Worm (Caenorhabditis elegans) whole organism, L3 larva: ENCODE results near the gene Y110A2AL.9.
A peak's percentile ranks its signal among the peaks of the same experiment; 100 is the strongest.

ENCODE experiments used
- R02D3.7 ChIP-seq: fragments of 150-350 bp; optimal IDR thresholded peaks from 2 replicates; lab custom pipeline; 2014; ENCODE audit warnings: missing biosample characterization, missing genetic modification characterization
- ZK546.5 ChIP-seq: sonication (generic microtip); optimal IDR thresholded peaks from 2 replicates; lab custom pipeline; 2017; ENCODE audit warnings: missing biosample characterization, missing genetic modification characterization
- aly-2 ChIP-seq: fragments of 150-350 bp; optimal IDR thresholded peaks from 2 replicates; lab custom pipeline; 2014; ENCODE audit warnings: missing biosample characterization, missing genetic modification characterization
- ama-1 ChIP-seq: fragments of 150-350 bp; optimal IDR thresholded peaks from 2 replicates; lab custom pipeline; 2018
- ceh-28 ChIP-seq: fragments of 150-350 bp; optimal IDR thresholded peaks from 2 replicates; lab custom pipeline; 2014; ENCODE audit warnings: missing biosample characterization, missing genetic modification reagents, missing genetic modification characterization
- ceh-82 ChIP-seq: fragments of 150-350 bp; optimal IDR thresholded peaks from 2 replicates; lab custom pipeline; 2014; ENCODE audit warnings: missing biosample characterization, missing genetic modification characterization
- daf-12 ChIP-seq: fragments of 150-350 bp; optimal IDR thresholded peaks from 2 replicates; lab custom pipeline; 2014; ENCODE audit warnings: missing biosample characterization, missing genetic modification reagents, missing genetic modification characterization
- egl-27 ChIP-seq: sonication (generic microtip); optimal IDR thresholded peaks from 4 replicates; lab custom pipeline; 2017; ENCODE audit warnings: missing biosample characterization, missing genetic modification reagents, missing genetic modification characterization
- elt-1 ChIP-seq: fragments of 150-350 bp; optimal IDR thresholded peaks from 2 replicates; lab custom pipeline; 2014; ENCODE audit warnings: missing biosample characterization, missing genetic modification characterization
- elt-2 ChIP-seq: sonication (generic microtip); optimal IDR thresholded peaks from 2 replicates; lab custom pipeline; 2016; ENCODE audit warnings: missing genetic modification reagents, mild to moderate bottlenecking, missing genetic modification characterization, missing compliant biosample characterization
- eor-1 ChIP-seq, 2 experiments: fragments of 150-350 bp; optimal IDR thresholded peaks; 2 replicates each; lab custom pipeline; 2014 to 2018; ENCODE audit warnings: missing biosample characterization in 2 of 2, missing genetic modification characterization in 2 of 2
- fos-1 ChIP-seq: fragments of 150-350 bp; optimal IDR thresholded peaks from 2 replicates; lab custom pipeline; 2014; ENCODE audit warnings: missing biosample characterization, missing genetic modification characterization
- hmg-11 ChIP-seq: sonication (generic microtip); optimal IDR thresholded peaks from 2 replicates; lab custom pipeline; 2016; ENCODE audit warnings: missing genetic modification characterization, missing compliant biosample characterization
- jun-1 ChIP-seq: fragments of 150-350 bp; optimal IDR thresholded peaks from 2 replicates; lab custom pipeline; 2014; ENCODE audit warnings: missing biosample characterization, missing genetic modification reagents, missing genetic modification characterization
- lsy-12 ChIP-seq: sonication (generic microtip); optimal IDR thresholded peaks from 2 replicates; lab custom pipeline; 2016; ENCODE audit warnings: mild to moderate bottlenecking, missing genetic modification characterization, missing compliant biosample characterization
- mdl-1 ChIP-seq: fragments of 150-350 bp; optimal IDR thresholded peaks from 2 replicates; lab custom pipeline; 2014; ENCODE audit warnings: missing biosample characterization, missing genetic modification characterization
- mml-1 ChIP-seq: fragments of 150-350 bp; sonication (generic microtip); optimal IDR thresholded peaks from 3 replicates; lab custom pipeline; 2014; ENCODE audit warnings: missing biosample characterization, missing genetic modification characterization
- nfya-1 ChIP-seq: sonication (generic microtip); optimal IDR thresholded peaks from 2 replicates; lab custom pipeline; 2017; ENCODE audit warnings: missing genetic modification characterization, mild to moderate bottlenecking, missing compliant biosample characterization, antibody characterized with exemption, moderate library complexity; ENCODE audit not compliant: insufficient read depth
- nhr-23 ChIP-seq: fragments of 150-350 bp; optimal IDR thresholded peaks from 2 replicates; lab custom pipeline; 2014; ENCODE audit warnings: missing biosample characterization, missing genetic modification reagents, missing genetic modification characterization
- nhr-28 ChIP-seq: fragments of 150-350 bp; optimal IDR thresholded peaks from 2 replicates; lab custom pipeline; 2014; ENCODE audit warnings: missing biosample characterization, missing genetic modification characterization
- nhr-77 ChIP-seq: fragments of 150-350 bp; optimal IDR thresholded peaks from 2 replicates; lab custom pipeline; 2014; ENCODE audit warnings: missing biosample characterization, missing genetic modification characterization
- pha-4 ChIP-seq: fragments of 150-350 bp; optimal IDR thresholded peaks from 2 replicates; lab custom pipeline; 2014; ENCODE audit warnings: missing biosample characterization, missing genetic modification reagents, missing genetic modification characterization
- snpc-4 ChIP-seq: fragments of 150-350 bp; optimal IDR thresholded peaks from 2 replicates; lab custom pipeline; 2014; ENCODE audit warnings: missing biosample characterization, missing genetic modification characterization
- unc-39 ChIP-seq: sonication (generic microtip); optimal IDR thresholded peaks from 4 replicates; lab custom pipeline; 2017; ENCODE audit warnings: missing biosample characterization, missing genetic modification characterization
- zag-1 ChIP-seq: fragments of 150-350 bp; optimal IDR thresholded peaks from 2 replicates; lab custom pipeline; 2014; ENCODE audit warnings: missing biosample characterization, missing genetic modification characterization
- ztf-11 ChIP-seq: fragments of 150-350 bp; optimal IDR thresholded peaks from 2 replicates; lab custom pipeline; 2014; ENCODE audit warnings: missing biosample characterization, missing genetic modification characterization
- ztf-4 ChIP-seq: fragments of 150-350 bp; optimal IDR thresholded peaks from 2 replicates; lab custom pipeline; 2014; ENCODE audit warnings: missing biosample characterization, missing genetic modification characterization

Y110A2AL.9 gene

DNA sequence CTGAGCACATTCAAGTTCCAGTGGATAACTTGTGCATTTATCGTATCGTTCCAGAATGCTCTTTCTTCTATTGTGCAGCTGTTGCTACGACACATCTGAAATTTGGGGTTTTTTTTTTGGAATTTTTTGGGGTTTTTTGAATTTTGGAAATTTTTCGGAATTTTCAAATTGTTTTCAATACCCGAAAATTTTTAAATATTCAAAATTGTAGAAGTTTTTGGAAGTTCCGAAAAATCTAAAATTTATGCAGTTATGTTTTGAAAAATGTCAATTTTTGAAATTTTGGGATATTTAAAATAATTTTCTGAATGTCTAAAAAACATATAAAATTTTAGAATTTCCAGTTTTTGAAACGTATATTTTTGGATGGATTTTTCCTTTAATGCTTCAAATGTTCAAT is 5.4 kb upstream of the Y110A2AL.9 start, which contains the start of gene Y110A2AL.10:
Gene Y110A2AL.10 (minus strand): TSS at position 101 of the 400 bp plus-strand sequence.
- TF ChIP-seq nhr-77 (tag; lab: Kevin White, UChicago) = no peak
- TF ChIP-seq aly-2 (tag; lab: Kevin White, UChicago) = no peak
- TF ChIP-seq elt-1 = no peak

DNA sequence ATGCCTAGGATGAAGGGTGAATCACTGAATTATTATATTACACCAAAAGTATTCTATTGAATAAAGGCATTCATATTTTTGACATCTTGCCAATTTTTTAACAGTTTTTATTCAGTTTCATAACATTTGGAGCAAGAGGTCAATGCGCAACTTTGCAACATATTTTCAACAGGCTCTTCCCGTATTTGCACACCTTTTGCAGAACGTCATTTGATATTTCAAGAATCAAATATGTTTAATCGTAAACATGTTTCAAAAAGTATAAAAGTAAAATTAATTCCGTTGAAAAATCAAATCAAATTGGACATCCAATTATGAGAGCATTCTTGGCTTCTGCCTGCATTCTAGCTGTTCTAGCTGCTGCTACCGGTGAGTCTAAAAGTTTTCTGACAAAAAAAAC is 1.3 kb upstream of the Y110A2AL.9 start, which contains the start of gene Y110A2AL.2:
Gene Y110A2AL.2 (plus strand): TSS at position 301 of the 400 bp plus-strand sequence.
- TF ChIP-seq elt-1 (no peak), aly-2 (tag; lab: Kevin White, UChicago) (no peak), lsy-12 (tag; lab: Kevin White, UChicago) (no peak), daf-12 (no peak), ZK546.5 (tag; lab: Kevin White, UChicago) (no peak), ztf-4 (tag; lab: Kevin White, UChicago) (no peak), fos-1 (tag; lab: Kevin White, UChicago) (no peak), nfya-1 (tag; lab: Kevin White, UChicago) (no peak), hmg-11 (tag; lab: Kevin White, UChicago) (no peak), unc-39 (tag; lab: Kevin White, UChicago) (no peak), mdl-1 (tag; lab: Kevin White, UChicago) (no peak)

DNA sequence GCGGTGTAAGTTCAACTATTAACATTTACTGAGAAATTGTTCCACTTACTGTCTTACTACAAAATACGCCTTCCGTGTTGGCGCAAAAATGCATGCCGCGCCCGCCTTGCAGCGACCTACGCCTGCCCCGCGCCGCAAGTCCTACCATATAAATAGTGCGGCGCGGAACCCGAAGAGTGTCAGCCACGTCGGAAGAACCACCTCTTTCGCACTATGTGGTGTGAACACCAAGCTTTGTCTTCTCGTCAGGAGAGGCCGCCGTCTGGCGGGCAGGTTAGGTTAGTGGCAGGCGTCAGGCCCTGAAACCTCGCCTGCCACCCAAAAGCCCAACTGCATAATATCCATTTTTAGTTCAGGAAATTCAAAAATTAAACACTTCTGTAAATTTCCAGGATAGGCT is 1.1 kb downstream of the Y110A2AL.9 start:
- no peak for TF ChIP-seq mml-1 (tag; lab: Kevin White, UChicago)
- TF ChIP-seq unc-39 (tag; lab: Kevin White, UChicago) = no peak
- no peak for TF ChIP-seq eor-1 (tag; optimal IDR thresholded peaks at IDR 0.05; lab: Kevin White, UChicago)
- no peak for TF ChIP-seq ztf-11 (tag; lab: Kevin White, UChicago)
- TF ChIP-seq egl-27 (tag; lab: Kevin White, UChicago) = no peak
- TF ChIP-seq zag-1 (tag; lab: Kevin White, UChicago) = no peak
- TF ChIP-seq jun-1 (tag; lab: Kevin White, UChicago) = no peak
- no peak for TF ChIP-seq ZK546.5 (tag; lab: Kevin White, UChicago)
- no peak for TF ChIP-seq daf-12
- no peak for TF ChIP-seq nhr-28
- TF ChIP-seq ama-1 (lab: Kevin White, UChicago) = no peak
- TF ChIP-seq R02D3.7 (tag; lab: Kevin White, UChicago) = no peak
- TF ChIP-seq, all 47 proteins: peak for 0

ce11 chrII:2864229-2864628 is 2.2 kb downstream of the Y110A2AL.9 start, which contains the start of gene Y110A2AL.5:
Y110A2AL.5 (plus strand) TSS chrII:2864529.
- TF ChIP-seq ztf-11 (tag; lab: Kevin White, UChicago) = no peak

ce11 chrII:2862557-2863035 is 3.8 kb downstream of the Y110A2AL.9 start:
- no peak for TF ChIP-seq mml-1 (tag; lab: Kevin White, UChicago)
- TF ChIP-seq, all 47 proteins: peak for 0

- TF ChIP-seq snpc-4 = no peak
- TF ChIP-seq hmg-11 (tag; lab: Kevin White, UChicago) = peak; percentile 32
- no peak for TF ChIP-seq R02D3.7 (tag; lab: Kevin White, UChicago)
- TF ChIP-seq nhr-28 = no peak
- peak; percentile 19 for TF ChIP-seq elt-2 (tag; lab: Kevin White, UChicago)
Measured at ce11 chrII:2861385-2862099, 4.9 kb downstream of the Y110A2AL.9 start.

- TF ChIP-seq nhr-23 (tag; lab: Kevin White, UChicago) (peak; percentile 43), ceh-82 (tag; lab: Kevin White, UChicago) (no peak), pha-4 (tag; lab: Kevin White, UChicago) (peak; percentile 24), nfya-1 (tag; lab: Kevin White, UChicago) (peak; percentile 10), ama-1 (lab: Kevin White, UChicago) (no peak), ceh-28 (tag; lab: Kevin White, UChicago) (no peak)
Measured at ce11 chrII:2859873-2860821, 6.3 kb downstream of the Y110A2AL.9 start.
